Worm (Caenorhabditis elegans): ENCODE results near the gene F09E10.6.

ce11 chrX:1529013-1529412 is 31.5 kb upstream of the F09E10.6 start:
- TF ChIP-seq nhr-11 (tag; optimal IDR thresholded peaks at IDR 0.05) (no peak), snpc-4 (tag; optimal IDR thresholded peaks at IDR 0.05) (no peak), swsn-7 (tag; optimal IDR thresholded peaks at IDR 0.05) (no peak)
